Worm (Caenorhabditis elegans): ENCODE results near the gene K02E11.6.

DNA sequence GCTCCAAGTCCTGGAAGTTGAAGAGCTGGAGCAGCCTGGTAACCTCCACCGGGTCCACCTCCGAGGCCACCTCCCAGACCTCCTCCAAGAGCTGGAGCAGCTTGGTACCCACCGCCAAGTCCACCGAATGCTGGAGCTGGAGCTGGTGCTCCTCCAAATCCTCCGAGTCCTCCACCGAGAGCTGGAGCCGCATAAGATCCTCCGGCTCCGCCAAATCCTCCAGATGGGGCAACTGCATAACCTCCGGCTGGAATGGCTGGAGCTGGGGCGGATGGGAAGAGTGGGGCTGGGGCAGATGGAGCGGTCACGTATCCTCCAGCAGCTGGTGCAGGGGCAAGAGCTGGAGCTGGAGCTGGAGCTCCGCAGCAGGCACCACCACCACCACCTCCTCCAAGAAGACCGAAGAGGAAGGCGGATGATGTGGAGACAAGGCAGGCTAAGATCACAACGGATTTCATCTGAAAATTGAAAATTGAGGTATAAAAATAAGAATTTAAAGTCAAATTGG lies 7.9 kb upstream of the K02E11.6 start, which contains the start of gene K02E11.10:
- TF ChIP-seq sptf-1 (tag; optimal IDR thresholded peaks at IDR 0.05), result no peak
- no peak for TF ChIP-seq unc-62 (GFP tag; optimal IDR thresholded peaks at IDR 0.05)
- no peak for TF ChIP-seq pha-4 (tag; optimal IDR thresholded peaks at IDR 0.05)
- no peak for TF ChIP-seq ces-1 (GFP tag; optimal IDR thresholded peaks at IDR 0.05)
- TF ChIP-seq sem-2 (GFP tag; optimal IDR thresholded peaks at IDR 0.05), result no peak
